Worm (Caenorhabditis elegans) whole organism, mixed stage, embryonic: ENCODE data around the gene gcy-31.

Experiments used
- blmp-1 ChIP-seq: fragments of 150-350 bp; optimal IDR thresholded peaks from 2 replicates; lab custom pipeline; 2014; ENCODE audit warnings: missing biosample characterization, missing genetic modification characterization
- ceh-43 ChIP-seq: fragments of 200-800 bp; sonication (Bioruptor generic); optimal IDR thresholded peaks from 2 replicates; lab custom pipeline; 2018; ENCODE audit warnings: mild to moderate bottlenecking, missing genetic modification characterization, moderate library complexity, missing compliant biosample characterization
- ces-1 ChIP-seq: fragments of 150-350 bp; optimal IDR thresholded peaks from 2 replicates; lab custom pipeline; 2014; ENCODE audit warnings: missing biosample characterization, missing genetic modification reagents, missing genetic modification characterization
- drap-1 ChIP-seq: fragments of 200-800 bp; sonication (Bioruptor generic); optimal IDR thresholded peaks from 3 replicates; lab custom pipeline; 2018; ENCODE audit warnings: mild to moderate bottlenecking, missing genetic modification characterization, missing compliant biosample characterization
- hlh-1 ChIP-seq: fragments of 150-350 bp; optimal IDR thresholded peaks from 2 replicates; lab custom pipeline; 2014; ENCODE audit warnings: missing biosample characterization, missing genetic modification reagents, missing genetic modification characterization
- lin-13 ChIP-seq: fragments of 150-350 bp; optimal IDR thresholded peaks from 2 replicates; lab custom pipeline; 2014; ENCODE audit warnings: missing biosample characterization, missing genetic modification characterization
- lsy-2 ChIP-seq: fragments of 150-350 bp; optimal IDR thresholded peaks from 2 replicates; lab custom pipeline; 2014; ENCODE audit warnings: missing biosample characterization, missing genetic modification characterization
- nhr-12 ChIP-seq: fragments of 150-350 bp; optimal IDR thresholded peaks from 2 replicates; lab custom pipeline; 2014; ENCODE audit warnings: missing biosample characterization, missing genetic modification characterization
- nhr-76 ChIP-seq: sonication (generic microtip); optimal IDR thresholded peaks from 2 replicates; lab custom pipeline; 2017; ENCODE audit warnings: missing biosample characterization, missing genetic modification characterization
- sem-2 ChIP-seq: fragments of 200-800 bp; sonication (Bioruptor generic); optimal IDR thresholded peaks from 2 replicates; lab custom pipeline; 2018; ENCODE audit warnings: mild to moderate bottlenecking, missing genetic modification characterization, missing compliant biosample characterization
- snpc-4 ChIP-seq: fragments of 150-350 bp; optimal IDR thresholded peaks from 2 replicates; lab custom pipeline; 2014; ENCODE audit warnings: missing biosample characterization, missing genetic modification characterization
- unc-39 ChIP-seq: fragments of 150-350 bp; optimal IDR thresholded peaks from 2 replicates; lab custom pipeline; 2014; ENCODE audit warnings: missing biosample characterization, missing genetic modification characterization
- unc-62 ChIP-seq: fragments of 150-350 bp; optimal IDR thresholded peaks from 2 replicates; lab custom pipeline; 2014; ENCODE audit warnings: missing biosample characterization, missing genetic modification reagents, missing genetic modification characterization

DNA sequence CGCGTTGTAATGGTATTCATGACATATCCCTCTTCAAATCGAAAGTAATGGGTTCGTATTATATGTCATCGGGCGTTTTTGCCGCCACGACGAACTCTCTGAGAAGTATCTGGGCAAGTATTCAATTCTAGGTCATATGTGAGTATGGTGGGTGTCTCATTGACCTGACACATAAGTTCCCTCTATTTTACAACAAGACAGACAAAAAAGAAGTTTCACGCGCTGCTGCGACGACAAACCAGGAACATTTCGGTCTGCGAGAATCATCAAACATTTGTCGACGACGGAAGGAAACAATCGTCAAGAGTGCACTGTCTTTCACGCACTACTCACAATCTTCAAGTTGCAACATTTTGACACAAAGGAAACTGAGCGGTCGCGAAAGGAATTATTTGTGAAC lies 2.0 kb downstream of the gcy-31 start:
- TF ChIP-seq nhr-76 (tag; lab: Kevin White, UChicago) (no peak), snpc-4 (tag; lab: Kevin White, UChicago) (no peak), ceh-43 (GFP tag; lab: Kevin White, UChicago) (no peak), unc-39 (tag; lab: Kevin White, UChicago) (no peak), blmp-1 (tag; lab: Kevin White, UChicago) (no peak), ces-1 (no peak), hlh-1 (tag; lab: Kevin White, UChicago) (no peak), lin-13 (no peak), drap-1 (GFP tag; lab: Kevin White, UChicago) (no peak), unc-62 (GFP tag; lab: Kevin White, UChicago) (no peak), nhr-12 (no peak), sem-2 (GFP tag; lab: Kevin White, UChicago) (no peak), lsy-2 (tag; lab: Kevin White, UChicago) (no peak)
